Fruit fly (Drosophila melanogaster) Kc167 (cell line): ENCODE measurements around the gene Fum4.

Source experiments
- Myc ChIP-seq: fragments of >200 bp; optimal IDR thresholded peaks from 2 replicates; lab custom pipeline; 2017; ENCODE audit warnings: missing external identifiers
- ttk ChIP-seq: sonication (Bioruptor generic); optimal IDR thresholded peaks from 2 replicates; lab custom pipeline; 2017; ENCODE audit warnings: missing external identifiers

dm6 chr2L:10154395-10154794 is 36.9 kb downstream of the Fum4 start:
- TF ChIP-seq Myc (no peak), ttk (lab: Kevin White, UChicago) (no peak)
